4 fruit fly cellular contexts compared by ENCODE assay signal in the genomic region with DNA sequence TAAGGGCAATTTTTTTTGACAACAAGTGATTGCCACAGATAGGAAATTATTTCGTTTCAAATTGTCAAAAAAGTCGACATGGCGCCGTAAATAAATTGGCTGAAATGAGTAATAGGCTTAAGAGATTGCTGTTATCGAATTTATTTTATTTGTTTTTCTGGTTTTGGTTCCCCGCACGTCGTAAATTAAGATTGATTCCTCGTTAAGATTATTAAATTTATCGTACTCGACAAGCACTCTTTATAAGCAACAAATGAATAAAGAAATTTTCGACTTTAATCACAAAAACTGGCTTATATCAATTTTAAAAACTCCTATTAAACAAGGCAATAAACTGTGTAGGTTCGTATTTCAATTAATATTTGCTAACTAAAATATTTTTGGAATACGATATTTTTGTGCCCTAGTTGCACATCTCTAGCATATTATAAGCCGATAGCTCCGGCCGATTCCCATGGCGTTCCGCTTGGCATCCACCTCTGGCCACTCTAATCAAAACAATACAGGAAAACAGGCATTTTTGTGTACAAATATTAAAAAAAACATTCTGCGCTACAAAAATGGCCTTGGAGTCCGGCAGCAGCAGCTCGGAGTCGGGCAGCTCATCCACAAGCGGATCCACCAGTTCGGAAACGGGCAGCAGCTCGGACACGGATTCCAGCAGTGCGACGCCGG.
TF ChIP-seq lines count a peak whose summit lies in the region.

A gene (plus strand): TSS at position 471 of the 675 bp plus-strand sequence.

TF ChIP-seq in whole organism, adult, 20 proteins besides CTCF, POLR2A, EP300 and RAD21 (continued from another document):
- TF ChIP-seq pad (GFP tag; optimal IDR thresholded peaks at IDR 0.05; lab: Kevin White, UChicago) (no peak), bab1 (GFP tag; optimal IDR thresholded peaks at IDR 0.05; lab: Kevin White, UChicago) (peak; percentile 57), CG7045 (GFP tag; optimal IDR thresholded peaks at IDR 0.05; lab: Kevin White, UChicago) (peak; percentile 15)

TF ChIP-seq in whole organism, embryonic, 481 proteins besides CTCF, POLR2A, EP300 and RAD21 (continued from another document and continues in another):
- TF ChIP-seq lov (optimal IDR thresholded peaks at IDR 0.05; lab: Kevin White, UChicago) (no peak), lov (GFP tag; IDR thresholded peaks at IDR 0.05; lab: Robert Waterston, UW) (no peak), CG42726 (GFP tag; IDR thresholded peaks at IDR 0.05; lab: Robert Waterston, UW; ENCODE audit: partially characterized antibody) (peak; percentile 87), ERR (GFP tag; optimal IDR thresholded peaks at IDR 0.05; lab: Kevin White, UChicago) (no peak), CG13424 (tag; optimal IDR thresholded peaks at IDR 0.05; lab: Kevin White, UChicago) (peak; percentile 25), bcd (GFP tag; optimal IDR thresholded peaks at IDR 0.05; lab: Kevin White, UChicago) (no peak), HLH54F (GFP tag; optimal IDR thresholded peaks at IDR 0.05; lab: Kevin White, UChicago) (peak; percentile 54), Stat92E (GFP tag; optimal IDR thresholded peaks at IDR 0.05; lab: Kevin White, UChicago) (no peak), NK7.1 (GFP tag; optimal IDR thresholded peaks at IDR 0.05; lab: Kevin White, UChicago) (no peak), CG33557 (GFP tag; optimal IDR thresholded peaks at IDR 0.05; lab: Kevin White, UChicago) (no peak), CG1602 (GFP tag; optimal IDR thresholded peaks at IDR 0.05; lab: Kevin White, UChicago) (no peak), bab2 (GFP tag; optimal IDR thresholded peaks at IDR 0.05; lab: Kevin White, UChicago) (peak; percentile 10), pros (GFP tag; optimal IDR thresholded peaks at IDR 0.05; lab: Kevin White, UChicago) (no peak), nom (GFP tag; optimal IDR thresholded peaks at IDR 0.05; lab: Kevin White, UChicago) (no peak), vfl (GFP tag; optimal IDR thresholded peaks at IDR 0.05; lab: Kevin White, UChicago) (peak; percentile 29), CG3163 (GFP tag; optimal IDR thresholded peaks at IDR 0.05; lab: Kevin White, UChicago) (peak; percentile 6), Adf1 (GFP tag; IDR thresholded peaks at IDR 0.05; lab: Robert Waterston, UW) (no peak), usp (GFP tag; optimal IDR thresholded peaks at IDR 0.05; lab: Kevin White, UChicago) (no peak), caup (GFP tag; optimal IDR thresholded peaks at IDR 0.05; lab: Kevin White, UChicago; ENCODE audit: severe bottlenecking) (no peak), sna (GFP tag; IDR thresholded peaks at IDR 0.05; lab: Robert Waterston, UW; ENCODE audit: partially characterized antibody) (peak; percentile 90), wor (GFP tag; IDR thresholded peaks at IDR 0.05; lab: Robert Waterston, UW) (no peak), CG11695 (GFP tag; IDR thresholded peaks at IDR 0.05; lab: Robert Waterston, UW) (no peak), CG10979 (tag; optimal IDR thresholded peaks at IDR 0.05; lab: Kevin White, UChicago) (no peak), ham (GFP tag; IDR thresholded peaks at IDR 0.05; lab: Robert Waterston, UW) (no peak), tll (GFP tag; optimal IDR thresholded peaks at IDR 0.05; lab: Kevin White, UChicago) (no peak), disco-r (GFP tag; optimal IDR thresholded peaks at IDR 0.05; lab: Kevin White, UChicago) (no peak), CG4707 (GFP tag; optimal IDR thresholded peaks at IDR 0.05; lab: Kevin White, UChicago) (no peak), otp (GFP tag; IDR thresholded peaks at IDR 0.05; lab: Robert Waterston, UW) (no peak), dmrt11E (tag; optimal IDR thresholded peaks at IDR 0.05; lab: Kevin White, UChicago) (no peak), lbe (GFP tag; optimal IDR thresholded peaks at IDR 0.05; lab: Kevin White, UChicago) (peak; percentile 26), Mes4 (GFP tag; optimal IDR thresholded peaks at IDR 0.05; lab: Kevin White, UChicago) (no peak), nerfin-1 (tag; optimal IDR thresholded peaks at IDR 0.05; lab: Kevin White, UChicago) (peak; percentile 66), Jarid2 (GFP tag; optimal IDR thresholded peaks at IDR 0.05; lab: Kevin White, UChicago) (no peak), CG31441 (GFP tag; IDR thresholded peaks at IDR 0.05; lab: Robert Waterston, UW) (0 out of 2 replicates have a peak, but pooled peaks have one; percentile 27), CG11723 (GFP tag; optimal IDR thresholded peaks at IDR 0.05; lab: Kevin White, UChicago) (no peak), Ravus (GFP tag; IDR thresholded peaks at IDR 0.05; lab: Robert Waterston, UW) (no peak), repo (GFP tag; optimal IDR thresholded peaks at IDR 0.05; lab: Kevin White, UChicago) (no peak), BEAF-32 (GFP tag; optimal IDR thresholded peaks at IDR 0.05; lab: Kevin White, UChicago) (peak; percentile 89), Hr39 (optimal IDR thresholded peaks at IDR 0.05; lab: Kevin White, UChicago) (no peak), Ets97D (GFP tag; optimal IDR thresholded peaks at IDR 0.05; lab: Kevin White, UChicago) (peak; percentile 53), maf-S (GFP tag; optimal IDR thresholded peaks at IDR 0.05; lab: Kevin White, UChicago) (no peak)

TF ChIP-seq in whole organism, prepupa, 60 proteins besides CTCF, POLR2A, EP300 and RAD21 (continued from another document):
- TF ChIP-seq Eip93F (GFP tag; optimal IDR thresholded peaks at IDR 0.05; lab: Kevin White, UChicago) (peak; percentile 55), Blimp-1 (GFP tag; optimal IDR thresholded peaks at IDR 0.05; lab: Kevin White, UChicago) (no peak), CG31627 (GFP tag; optimal IDR thresholded peaks at IDR 0.05; lab: Kevin White, UChicago) (peak; percentile 54), cyc (GFP tag; optimal IDR thresholded peaks at IDR 0.05; lab: Kevin White, UChicago) (peak; percentile 17), vri (GFP tag; optimal IDR thresholded peaks at IDR 0.05; lab: Kevin White, UChicago) (no peak), eg (GFP tag; IDR thresholded peaks at IDR 0.05; lab: Robert Waterston, UW) (no peak), CG11762 (GFP tag; optimal IDR thresholded peaks at IDR 0.05; lab: Kevin White, UChicago; ENCODE audit: insufficient read depth) (no peak), Sox15 (GFP tag; optimal IDR thresholded peaks at IDR 0.05; lab: Kevin White, UChicago) (no peak), Sox14 (GFP tag; optimal IDR thresholded peaks at IDR 0.05; lab: Kevin White, UChicago) (peak; percentile 60), CG8632 (GFP tag; optimal IDR thresholded peaks at IDR 0.05; lab: Kevin White, UChicago) (no peak)
TF ChIP-seq in whole organism, prepupa: peak in this region for 10.

TF ChIP-seq in whole organism, wandering third instar larva, 38 proteins besides CTCF, POLR2A, EP300 and RAD21 (continued from another document):
- TF ChIP-seq br (GFP tag; optimal IDR thresholded peaks at IDR 0.05; lab: Kevin White, UChicago) (peak; percentile 19), sage (GFP tag; optimal IDR thresholded peaks at IDR 0.05; lab: Kevin White, UChicago) (no peak), N (GFP tag; optimal IDR thresholded peaks at IDR 0.05; lab: Kevin White, UChicago) (no peak), dmrt93B (GFP tag; optimal IDR thresholded peaks at IDR 0.05; lab: Kevin White, UChicago) (peak; percentile 25)
